Worm (Caenorhabditis elegans) whole organism, L4/young adult: ENCODE results near the gene Y116A8C.25.

Experiments used
- W03F9.2 ChIP-seq: fragments of 150-350 bp; optimal IDR thresholded peaks from 2 replicates; lab custom pipeline; 2014; ENCODE audit warnings: missing biosample characterization, missing genetic modification characterization
- dao-5 ChIP-seq: sonication (generic microtip); optimal IDR thresholded peaks from 2 replicates; lab custom pipeline; 2016; ENCODE audit warnings: missing genotype, missing genetic modification characterization, moderate library complexity, missing compliant biosample characterization
- him-1 ChIP-seq: sonication (generic microtip); optimal IDR thresholded peaks from 2 replicates; lab custom pipeline; 2016; ENCODE audit warnings: missing genotype, missing genetic modification reagents, missing genetic modification characterization, missing compliant biosample characterization

DNA sequence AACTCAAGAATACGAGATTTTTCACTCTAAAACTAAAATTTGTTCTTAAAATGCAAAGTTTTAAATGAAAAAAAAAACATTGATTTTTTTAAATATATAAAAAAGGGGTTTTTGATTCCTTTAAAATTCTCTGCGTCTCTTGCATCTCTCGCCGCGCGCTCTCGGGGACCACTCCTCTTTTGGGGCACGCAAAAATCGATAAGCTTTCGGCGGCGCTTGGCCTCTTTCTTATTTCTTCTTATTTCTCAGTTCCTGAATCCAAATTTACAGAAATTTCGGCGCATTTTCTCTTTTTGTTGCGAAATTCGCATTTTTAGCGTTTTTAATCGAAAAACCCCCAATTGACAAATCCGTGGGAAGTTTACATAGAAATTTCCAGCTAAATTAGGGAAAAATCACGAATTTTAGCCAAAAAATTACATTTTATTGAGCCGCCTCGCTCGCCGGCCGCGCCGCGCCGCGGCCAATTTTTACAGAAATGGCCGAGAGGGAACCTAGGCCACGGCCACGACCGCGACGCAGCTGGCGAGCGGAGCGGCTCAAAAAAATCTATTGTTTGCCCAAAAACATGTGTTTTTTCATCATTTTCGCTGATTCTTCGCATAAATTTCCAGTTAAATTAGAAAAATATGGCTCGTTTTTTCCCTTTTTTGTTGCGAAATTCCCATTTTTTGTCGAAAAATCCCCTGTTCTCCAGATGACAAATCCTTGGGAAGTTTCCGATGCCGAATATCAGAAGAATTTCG is 40.6 kb upstream of the Y116A8C.25 start, which contains the start of gene itsn-1:
- TF ChIP-seq him-1 (tag; lab: Kevin White, UChicago) (no peak), W03F9.2 (no peak), dao-5 (tag; lab: Kevin White, UChicago) (no peak)
